Fruit fly (Drosophila melanogaster) whole organism, embryonic: ENCODE data around the gene CG34342.

Experiments
- Ada2b ChIP-seq: fragments of 200-800 bp; sonication (Bioruptor generic); IDR thresholded peaks from 2 replicates; pipeline ENCODE4 v1.3.6; 2022; ENCODE audit warnings: missing biosample characterization, missing genetic modification characterization
- CG10209 ChIP-seq: fragments of 200-800 bp; sonication (Bioruptor generic); optimal IDR thresholded peaks from 3 replicates; lab custom pipeline; 2017; ENCODE audit warnings: missing biosample characterization, mild to moderate bottlenecking, missing genetic modification characterization, missing genetic modification reagents
- CG10543 ChIP-seq: fragments of 200-800 bp; sonication (Bioruptor generic); optimal IDR thresholded peaks from 3 replicates; lab custom pipeline; 2017; ENCODE audit warnings: missing biosample characterization, mild to moderate bottlenecking, missing genetic modification characterization, moderate library complexity
- CG11504 ChIP-seq: fragments of 200-800 bp; sonication (Bioruptor generic); optimal IDR thresholded peaks from 3 replicates; lab custom pipeline; 2019; ENCODE audit warnings: missing biosample characterization, mild to moderate bottlenecking, missing genetic modification characterization, moderate library complexity
- CG11695 ChIP-seq: fragments of 200-800 bp; sonication (Bioruptor generic); IDR thresholded peaks from 3 replicates; pipeline ENCODE4 v1.3.6; 2022; ENCODE audit warnings: missing biosample characterization, missing genetic modification characterization
- CG12769 ChIP-seq: fragments of 200-800 bp; sonication (Bioruptor generic); optimal IDR thresholded peaks from 2 replicates; lab custom pipeline; 2019; ENCODE audit warnings: missing biosample characterization, mild to moderate bottlenecking, missing genetic modification characterization, moderate library complexity
- CG14050 ChIP-seq: fragments of 200-800 bp; sonication (Bioruptor generic); IDR thresholded peaks from 3 replicates; pipeline ENCODE4 v1.3.6; 2022; ENCODE audit warnings: missing biosample characterization, missing genetic modification characterization
- CG14441 ChIP-seq: fragments of 200-800 bp; sonication (Bioruptor generic); IDR thresholded peaks from 2 replicates; pipeline ENCODE4 v1.3.6; 2022; ENCODE audit warnings: missing biosample characterization, missing genetic modification characterization
- CG1603 ChIP-seq: fragments of 200-800 bp; sonication (Bioruptor generic); optimal IDR thresholded peaks from 2 replicates; lab custom pipeline; 2019; ENCODE audit warnings: missing biosample characterization, mild to moderate bottlenecking, missing genetic modification characterization, moderate library complexity
- CG16815 ChIP-seq: fragments of 200-800 bp; sonication (Bioruptor generic); optimal IDR thresholded peaks from 3 replicates; lab custom pipeline; 2017; ENCODE audit warnings: missing biosample characterization, mild to moderate bottlenecking, missing genetic modification characterization
- CG16863 ChIP-seq: fragments of 200-800 bp; sonication (Bioruptor generic); optimal IDR thresholded peaks from 3 replicates; lab custom pipeline; 2016; ENCODE audit warnings: missing biosample characterization, missing genetic modification characterization
- CG18619 ChIP-seq: fragments of 200-800 bp; sonication (Bioruptor generic); optimal IDR thresholded peaks from 3 replicates; lab custom pipeline; 2017; ENCODE audit warnings: missing biosample characterization, mild to moderate bottlenecking, missing genetic modification characterization
- CG2129 ChIP-seq: fragments of 200-800 bp; sonication (Bioruptor generic); IDR thresholded peaks from 2 replicates; pipeline ENCODE4 v1.3.6; 2022; ENCODE audit warnings: missing biosample characterization, missing genetic modification characterization; ENCODE audit not compliant: partially characterized antibody
- CG5180 ChIP-seq: fragments of 200-800 bp; sonication (Bioruptor generic); optimal IDR thresholded peaks from 3 replicates; lab custom pipeline; 2017; ENCODE audit warnings: missing biosample characterization, missing genetic modification characterization, mild to moderate bottlenecking, moderate library complexity, missing genetic modification reagents
- CG9437 ChIP-seq: fragments of 200-800 bp; sonication (Bioruptor generic); optimal IDR thresholded peaks from 2 replicates; lab custom pipeline; 2018; ENCODE audit warnings: missing biosample characterization, mild to moderate bottlenecking, missing genetic modification characterization
- CG9609 ChIP-seq: fragments of 200-800 bp; sonication (Bioruptor generic); optimal IDR thresholded peaks from 3 replicates; lab custom pipeline; 2016; ENCODE audit warnings: missing biosample characterization, missing genetic modification characterization
- CoRest ChIP-seq: fragments of 200-800 bp; sonication (Bioruptor generic); optimal IDR thresholded peaks from 3 replicates; lab custom pipeline; 2018; ENCODE audit warnings: missing biosample characterization, mild to moderate bottlenecking, missing genetic modification characterization, moderate library complexity
- Deaf1 ChIP-seq: fragments of 200-800 bp; optimal IDR thresholded peaks from 3 replicates; lab custom pipeline; 2019; ENCODE audit warnings: missing biosample characterization, mild to moderate bottlenecking, missing genetic modification characterization, moderate library complexity
- Dp ChIP-seq: fragments of 200-800 bp; sonication (Bioruptor generic); optimal IDR thresholded peaks from 2 replicates; lab custom pipeline; 2018; ENCODE audit warnings: missing biosample characterization, mild to moderate bottlenecking, missing genetic modification characterization, moderate library complexity
- Ets65A ChIP-seq: fragments of 200-800 bp; sonication (Bioruptor generic); peaks from one replicate; lab custom pipeline; 2016; ENCODE audit warnings: missing biosample characterization, missing genetic modification characterization
- HLH54F ChIP-seq: fragments of 200-800 bp; sonication (Bioruptor generic); optimal IDR thresholded peaks from 3 replicates; lab custom pipeline; 2016; ENCODE audit warnings: missing biosample characterization, missing genetic modification characterization
- Hr39 ChIP-seq: fragments of >200 bp; optimal IDR thresholded peaks from 2 replicates; lab custom pipeline; 2017
- Lim3 ChIP-seq: fragments of 200-800 bp; sonication (Bioruptor generic); IDR thresholded peaks from 2 replicates; pipeline ENCODE4 v1.3.6; 2022; ENCODE audit warnings: missing biosample characterization, missing genetic modification characterization
- Myb ChIP-seq: fragments of 200-800 bp; sonication (Bioruptor generic); optimal IDR thresholded peaks from 2 replicates; lab custom pipeline; 2016; ENCODE audit warnings: missing biosample characterization, missing genetic modification characterization
- NC2β ChIP-seq: fragments of 200-800 bp; sonication (Bioruptor generic); optimal IDR thresholded peaks from 2 replicates; lab custom pipeline; 2016; ENCODE audit warnings: missing biosample characterization, missing genetic modification characterization
- Nf-YB ChIP-seq: fragments of 200-800 bp; sonication (Bioruptor generic); optimal IDR thresholded peaks from 3 replicates; lab custom pipeline; 2019; ENCODE audit warnings: missing biosample characterization, mild to moderate bottlenecking, missing genetic modification characterization, moderate library complexity
- Poxn ChIP-seq: fragments of 200-800 bp; sonication (Bioruptor generic); IDR thresholded peaks from 2 replicates; pipeline ENCODE4 v1.3.6; 2022; ENCODE audit warnings: missing biosample characterization, missing genetic modification characterization
- Side ChIP-seq: fragments of 200-800 bp; sonication (Bioruptor generic); optimal IDR thresholded peaks from 2 replicates; lab custom pipeline; 2016; ENCODE audit warnings: missing biosample characterization, missing genetic modification characterization
- Six4 ChIP-seq: fragments of 200-800 bp; sonication (Bioruptor generic); optimal IDR thresholded peaks from 2 replicates; lab custom pipeline; 2016; ENCODE audit warnings: missing biosample characterization, missing genetic modification characterization
- Sry-δ ChIP-seq: fragments of 200-800 bp; sonication (Bioruptor generic); optimal IDR thresholded peaks from 2 replicates; lab custom pipeline; 2016; ENCODE audit warnings: missing biosample characterization, missing genetic modification characterization
- bbx ChIP-seq: fragments of 200-800 bp; sonication (Bioruptor generic); IDR thresholded peaks from 2 replicates; pipeline ENCODE4 v1.3.6; 2022; ENCODE audit warnings: missing biosample characterization, missing genetic modification characterization; ENCODE audit not compliant: partially characterized antibody
- corto ChIP-seq: fragments of 200-800 bp; sonication (Bioruptor generic); optimal IDR thresholded peaks from 2 replicates; lab custom pipeline; 2016; ENCODE audit warnings: missing biosample characterization, mild to moderate bottlenecking, missing genetic modification characterization, moderate library complexity
- crc ChIP-seq: fragments of 200-800 bp; sonication (Bioruptor generic); optimal IDR thresholded peaks from 2 replicates; lab custom pipeline; 2016; ENCODE audit warnings: missing biosample characterization, missing genetic modification characterization
- croc ChIP-seq: fragments of 200-800 bp; sonication (Bioruptor generic); conservative IDR thresholded peaks from 3 replicates; pipeline ENCODE4 v1.3.6; 2022; ENCODE audit warnings: missing biosample characterization, missing genetic modification characterization
- dan ChIP-seq: fragments of 200-800 bp; sonication (Bioruptor generic); IDR thresholded peaks from 2 replicates; pipeline ENCODE4 v1.3.6; 2022; ENCODE audit warnings: missing biosample characterization, missing genetic modification characterization
- gsb-n ChIP-seq: fragments of 200-800 bp; sonication (Bioruptor generic); optimal IDR thresholded peaks from 3 replicates; lab custom pipeline; 2018; ENCODE audit warnings: missing biosample characterization, mild to moderate bottlenecking, missing genetic modification characterization
- lov ChIP-seq, 2 experiments: fragments of 200-800 bp in 1 of 2; fragments of >200 bp in 1 of 2; sonication (Bioruptor generic) in 1 of 2; IDR thresholded peaks in 1 of 2; optimal IDR thresholded peaks in 1 of 2; 2 replicates in 1 of 2; 3 replicates in 1 of 2; pipeline versions ENCODE4 v1.3.6 to Lab custom; 2017 to 2022; ENCODE audit warnings: missing biosample characterization in 1 of 2, missing genetic modification characterization in 1 of 2
- maf-S ChIP-seq: fragments of 200-800 bp; sonication (Bioruptor generic); optimal IDR thresholded peaks from 2 replicates; lab custom pipeline; 2016; ENCODE audit warnings: missing biosample characterization, missing genetic modification characterization
- ranshi ChIP-seq: fragments of 200-800 bp; sonication (Bioruptor generic); IDR thresholded peaks from 2 replicates; pipeline ENCODE4 v1.3.6; 2022; ENCODE audit warnings: missing biosample characterization, missing genetic modification characterization
- ro ChIP-seq: fragments of 200-800 bp; sonication (Bioruptor generic); IDR thresholded peaks from 2 replicates; pipeline ENCODE4 v1.3.6; 2022; ENCODE audit warnings: missing biosample characterization, missing genetic modification characterization
- schlank ChIP-seq: fragments of 200-800 bp; sonication (Bioruptor generic); optimal IDR thresholded peaks from 2 replicates; lab custom pipeline; 2018; ENCODE audit warnings: missing biosample characterization, mild to moderate bottlenecking, missing genetic modification characterization
- scrt ChIP-seq: fragments of 200-800 bp; sonication (Bioruptor generic); optimal IDR thresholded peaks from 2 replicates; lab custom pipeline; 2018; ENCODE audit warnings: missing biosample characterization, mild to moderate bottlenecking, missing genetic modification characterization, moderate library complexity
- sens-2 ChIP-seq: fragments of 200-800 bp; sonication (Bioruptor generic); IDR thresholded peaks from 2 replicates; pipeline ENCODE4 v1.3.6; 2022; ENCODE audit warnings: missing biosample characterization, missing genetic modification characterization
- tap ChIP-seq: fragments of 200-800 bp; optimal IDR thresholded peaks from 3 replicates; lab custom pipeline; 2019; ENCODE audit warnings: missing biosample characterization, mild to moderate bottlenecking, missing genetic modification characterization, moderate library complexity
- tll ChIP-seq, 2 experiments: fragments of 200-800 bp in 1 of 2; fragments of >200 bp in 1 of 2; sonication (Bioruptor generic) in 1 of 2; optimal IDR thresholded peaks; 2 replicates each; lab custom pipeline; 2017 to 2019; ENCODE audit warnings: missing biosample characterization in 2 of 2, missing genetic modification characterization in 2 of 2, mild to moderate bottlenecking in 1 of 2, moderate library complexity in 1 of 2
- zen ChIP-seq: fragments of 200-800 bp; sonication (Bioruptor generic); optimal IDR thresholded peaks from 3 replicates; lab custom pipeline; 2018; ENCODE audit warnings: missing biosample characterization, mild to moderate bottlenecking, missing genetic modification characterization, moderate library complexity

The CG34342 gene

DNA sequence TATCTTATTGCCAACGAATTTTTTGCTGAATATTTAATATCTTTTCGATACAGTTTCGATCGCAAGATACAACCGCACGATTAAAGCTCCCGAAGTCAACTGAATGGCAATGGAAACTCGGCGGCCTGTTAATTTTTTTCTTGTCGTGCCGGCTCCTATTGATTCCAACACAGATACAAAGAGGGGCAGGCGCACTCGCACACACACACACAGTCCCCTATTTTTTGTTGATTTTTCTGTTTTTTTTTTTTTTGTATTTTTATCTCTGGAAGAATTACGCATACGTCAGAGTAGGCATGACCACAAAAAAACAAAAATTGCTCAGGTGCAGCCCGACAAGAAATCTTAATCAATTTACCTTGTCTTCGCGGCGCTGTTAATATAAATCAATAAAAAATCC is 18.6 kb upstream of the CG34342 start, which contains the start of gene Lkr:
Lkr (minus strand) TSS at position 101 of the 400 bp plus-strand sequence.
- no peak for TF ChIP-seq Six4 (GFP tag; lab: Kevin White, UChicago)
- TF ChIP-seq lov (optimal IDR thresholded peaks at IDR 0.05; lab: Kevin White, UChicago): no peak
- no peak for TF ChIP-seq lov (GFP tag; IDR thresholded peaks at IDR 0.05; lab: Robert Waterston, UW)
- no peak for TF ChIP-seq CG14050
- no peak for TF ChIP-seq Ada2b (GFP tag; lab: Robert Waterston, UW)
- no peak for TF ChIP-seq CG16815 (GFP tag; lab: Kevin White, UChicago)
- no peak for TF ChIP-seq Lim3 (GFP tag; lab: Robert Waterston, UW)
- TF ChIP-seq CoRest (tag; lab: Kevin White, UChicago): no peak
- no peak for TF ChIP-seq dan (GFP tag; lab: Robert Waterston, UW)
- TF ChIP-seq CG16863 (GFP tag; lab: Kevin White, UChicago): no peak
- TF ChIP-seq sens-2 (GFP tag; lab: Robert Waterston, UW): no peak
- TF ChIP-seq maf-S (GFP tag; lab: Kevin White, UChicago): no peak
- TF ChIP-seq CG9609 (GFP tag; lab: Kevin White, UChicago): no peak
- TF ChIP-seq ranshi (GFP tag; lab: Robert Waterston, UW): no peak
- no peak for TF ChIP-seq gsb-n (tag; lab: Kevin White, UChicago)
- TF ChIP-seq, all 482 proteins: peak for 0

DNA sequence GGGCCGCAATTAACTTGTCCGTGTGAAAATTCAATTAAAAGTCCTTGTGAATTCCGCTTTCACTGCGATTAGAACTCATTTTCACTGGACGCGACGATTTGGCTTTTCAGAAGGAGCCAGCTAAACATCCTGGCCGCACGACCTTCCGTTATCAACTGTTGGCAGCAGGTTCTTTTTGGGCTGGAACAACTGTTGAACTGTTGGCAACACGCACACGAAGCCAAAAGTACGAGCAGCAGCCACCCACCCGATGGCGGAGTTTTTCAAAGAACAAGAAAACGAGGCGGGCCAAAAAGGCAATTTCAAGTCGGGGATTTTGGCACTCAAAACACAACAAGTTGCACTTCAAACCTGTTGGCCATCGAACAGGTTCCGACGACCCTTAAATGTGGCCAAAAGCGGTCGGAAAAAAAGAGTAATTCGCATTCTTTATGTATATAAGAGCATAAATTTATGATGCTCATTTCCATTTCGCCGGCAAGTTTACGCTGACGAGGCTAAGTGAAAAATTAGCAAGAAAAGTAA is 12.3 kb upstream of the CG34342 start:
- TF ChIP-seq scrt (GFP tag; lab: Kevin White, UChicago) (peak; percentile 66), Deaf1 (tag; lab: Kevin White, UChicago) (peak; percentile 89), Ets65A (GFP tag; lab: Kevin White, UChicago) (peak; percentile 67), CG11504 (tag; lab: Kevin White, UChicago) (no peak), CG5180 (peak; percentile 95)

- TF ChIP-seq zen (tag; lab: Kevin White, UChicago) (no peak), Dp (GFP tag; lab: Kevin White, UChicago) (peak; percentile 35), CG16863 (GFP tag; lab: Kevin White, UChicago) (peak; percentile 76), ro (peak; percentile 27; the same call in 1 of the 2 replicates), CG10543 (GFP tag; lab: Kevin White, UChicago) (peak; percentile 91), NC2β (GFP tag; lab: Kevin White, UChicago) (peak; percentile 90), schlank (tag; lab: Kevin White, UChicago) (peak; percentile 88), CG2129 (GFP tag; lab: Robert Waterston, UW) (no peak), Hr39 (lab: Kevin White, UChicago) (no peak), CG10209 (GFP tag; lab: Kevin White, UChicago) (peak; percentile 89), CG9437 (peak; percentile 66), CG18619 (GFP tag; lab: Kevin White, UChicago) (peak; percentile 92), CG11695 (peak; percentile 63; the same call in 1 of the 3 replicates), bbx (peak; percentile 47; the same call in 1 of the 2 replicates), Poxn (GFP tag; lab: Robert Waterston, UW) (0 out of 2 replicates have a peak, but pooled peaks have one; percentile 30), Side (GFP tag; lab: Kevin White, UChicago) (peak; percentile 91), Myb (GFP tag; lab: Kevin White, UChicago) (peak; percentile 65), crc (GFP tag; lab: Kevin White, UChicago) (peak; percentile 87), CG12769 (tag; lab: Kevin White, UChicago) (peak; percentile 69), tll (GFP tag; optimal IDR thresholded peaks at IDR 0.05; lab: Kevin White, UChicago) (no peak), CG14441 (peak; percentile 82), tap (tag; lab: Kevin White, UChicago) (peak; percentile 42), Ets65A (GFP tag; lab: Kevin White, UChicago) (peak; percentile 99), Sry-δ (GFP tag; lab: Kevin White, UChicago) (peak; percentile 56), CG1603 (tag; lab: Kevin White, UChicago) (peak; percentile 96), corto (no peak), Nf-YB (peak; percentile 69), croc (GFP tag; lab: Robert Waterston, UW) (peak; percentile 33; the same call in 2 of the 3 replicates), HLH54F (peak; percentile 81)
Measured at dm6 chr3L:5511959-5512358, 1.3 kb upstream of the CG34342 start.
